In the genomic region with DNA sequence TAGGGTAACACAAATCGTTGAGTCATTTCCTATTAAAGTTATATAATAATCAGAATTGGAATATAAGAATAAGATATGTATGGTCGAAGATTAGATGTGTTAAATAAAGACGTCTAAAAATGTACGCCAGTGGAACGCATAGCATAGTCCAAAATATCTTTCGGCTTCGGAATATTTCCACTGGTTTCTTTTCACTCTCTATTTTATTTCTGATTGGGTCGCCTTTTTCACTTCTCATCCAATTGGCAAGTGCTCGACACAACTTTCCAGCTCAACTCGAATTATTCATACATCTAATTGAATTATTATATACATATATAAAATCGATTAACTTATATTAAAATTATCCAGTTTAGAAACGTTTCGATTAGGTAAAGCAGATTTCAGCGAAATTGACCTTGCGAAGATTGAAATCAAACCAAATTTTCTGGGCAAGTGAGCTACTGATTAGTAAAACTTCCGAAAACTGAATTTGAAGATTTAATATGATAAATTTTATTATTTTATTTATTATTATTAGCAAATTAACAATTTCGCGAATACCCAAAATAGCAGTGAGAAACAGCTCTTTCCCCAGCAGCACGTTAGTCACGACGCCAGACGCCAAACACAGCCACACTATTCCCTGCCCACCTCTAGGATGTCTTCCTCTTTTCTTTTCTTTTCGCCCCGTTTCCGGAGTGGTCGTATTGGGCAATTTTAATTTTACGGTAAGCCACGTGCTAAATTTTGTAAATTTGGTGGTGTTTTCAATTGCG, we compare ENCODE assay signal across 1 fruit fly cellular context.
TF ChIP-seq lines count a peak whose summit lies in the region.

A gene (plus strand): TSS at position 653 of the 758 bp plus-strand sequence.

TF ChIP-seq in whole organism, embryonic, 481 proteins besides CTCF, POLR2A, EP300 and RAD21 (continued from another document and continues in another):
- TF ChIP-seq CG13894 (tag; optimal IDR thresholded peaks at IDR 0.05; lab: Kevin White, UChicago) (peak; percentile 72), ham (GFP tag; IDR thresholded peaks at IDR 0.05; lab: Robert Waterston, UW) (peak; percentile 64; the same call in 1 of the 2 replicates), mam (GFP tag; optimal IDR thresholded peaks at IDR 0.05; lab: Kevin White, UChicago) (peak; percentile 61), esg (GFP tag; conservative IDR thresholded peaks at IDR 0.05; lab: Robert Waterston, UW) (peak; percentile 69), CG5180 (GFP tag; optimal IDR thresholded peaks at IDR 0.05; lab: Kevin White, UChicago) (peak; percentile 75), MTF-1 (GFP tag; optimal IDR thresholded peaks at IDR 0.05; lab: Kevin White, UChicago; ENCODE audit: borderline replicate concordance) (peak; percentile 98), Optix (GFP tag; IDR thresholded peaks at IDR 0.05; lab: Robert Waterston, UW) (peak; percentile 85), Neu2 (GFP tag; optimal IDR thresholded peaks at IDR 0.05; lab: Kevin White, UChicago; ENCODE audit: borderline replicate concordance) (peak; percentile 64), ash1 (GFP tag; optimal IDR thresholded peaks at IDR 0.05; lab: Kevin White, UChicago) (peak; percentile 83), ERR (GFP tag; optimal IDR thresholded peaks at IDR 0.05; lab: Kevin White, UChicago) (peak; percentile 46), croc (GFP tag; conservative IDR thresholded peaks at IDR 0.05; lab: Robert Waterston, UW) (peak; percentile 45; the same call in 2 of the 3 replicates), org-1 (GFP tag; optimal IDR thresholded peaks at IDR 0.05; lab: Kevin White, UChicago) (peak; percentile 64), lola (GFP tag; optimal IDR thresholded peaks at IDR 0.05; lab: Kevin White, UChicago) (peak in 1 of 3 experiments; percentile 22), cad (GFP tag; optimal IDR thresholded peaks at IDR 0.05; lab: Kevin White, UChicago) (no peak), CG43689 (GFP tag; IDR thresholded peaks at IDR 0.05; lab: Robert Waterston, UW) (peak; percentile 70), Xbp1 (GFP tag; optimal IDR thresholded peaks at IDR 0.05; lab: Kevin White, UChicago) (peak; percentile 84), CG2678 (tag; optimal IDR thresholded peaks at IDR 0.05; lab: Kevin White, UChicago) (peak; percentile 69), wor (GFP tag; IDR thresholded peaks at IDR 0.05; lab: Robert Waterston, UW) (no peak), sd (tag; optimal IDR thresholded peaks at IDR 0.05; lab: Kevin White, UChicago) (peak; percentile 30), pros (GFP tag; optimal IDR thresholded peaks at IDR 0.05; lab: Kevin White, UChicago) (peak; percentile 59), CG11085 (GFP tag; IDR thresholded peaks at IDR 0.05; lab: Robert Waterston, UW) (peak; percentile 84), wdn (GFP tag; IDR thresholded peaks at IDR 0.05; lab: Robert Waterston, UW) (peak; percentile 55), ranshi (GFP tag; IDR thresholded peaks at IDR 0.05; lab: Robert Waterston, UW) (peak; percentile 86), CG14710 (tag; optimal IDR thresholded peaks at IDR 0.05; lab: Kevin White, UChicago) (peak; percentile 71), CG17912 (GFP tag; optimal IDR thresholded peaks at IDR 0.05; lab: Kevin White, UChicago) (peak; percentile 95), Chrac-16 (GFP tag; optimal IDR thresholded peaks at IDR 0.05; lab: Kevin White, UChicago) (peak; percentile 66), Abd-B (GFP tag; optimal IDR thresholded peaks at IDR 0.05; lab: Kevin White, UChicago) (peak; percentile 77), twi (tag; optimal IDR thresholded peaks at IDR 0.05; lab: Kevin White, UChicago) (peak; percentile 30), lbe (GFP tag; optimal IDR thresholded peaks at IDR 0.05; lab: Kevin White, UChicago) (peak; percentile 20), HLH54F (GFP tag; optimal IDR thresholded peaks at IDR 0.05; lab: Kevin White, UChicago) (peak; percentile 61), onecut (GFP tag; IDR thresholded peaks at IDR 0.05; lab: Robert Waterston, UW) (peak; percentile 89), CG30431 (GFP tag; optimal IDR thresholded peaks at IDR 0.05; lab: Kevin White, UChicago) (peak; percentile 60), Adf1 (GFP tag; IDR thresholded peaks at IDR 0.05; lab: Robert Waterston, UW) (peak; percentile 58), CG18011 (GFP tag; optimal IDR thresholded peaks at IDR 0.05; lab: Kevin White, UChicago) (peak; percentile 71), Hmx (GFP tag; optimal IDR thresholded peaks at IDR 0.05; lab: Kevin White, UChicago) (peak; percentile 11), disco-r (GFP tag; optimal IDR thresholded peaks at IDR 0.05; lab: Kevin White, UChicago) (peak; percentile 65), CrebB (tag; optimal IDR thresholded peaks at IDR 0.05; lab: Kevin White, UChicago) (peak; percentile 86), CG17328 (GFP tag; IDR thresholded peaks at IDR 0.05; lab: Robert Waterston, UW) (peak; percentile 92), Ravus (GFP tag; IDR thresholded peaks at IDR 0.05; lab: Robert Waterston, UW) (peak; percentile 9; the same call in 1 of the 2 replicates), CG17361 (GFP tag; IDR thresholded peaks at IDR 0.05; lab: Robert Waterston, UW) (peak; percentile 66; the same call in 2 of the 3 replicates), CG10462 (GFP tag; optimal IDR thresholded peaks at IDR 0.05; lab: Kevin White, UChicago) (peak; percentile 40), CG9797 (GFP tag; optimal IDR thresholded peaks at IDR 0.05; lab: Kevin White, UChicago) (peak; percentile 83), crol (GFP tag; IDR thresholded peaks at IDR 0.05; lab: Robert Waterston, UW) (no peak), B-H1 (GFP tag; IDR thresholded peaks at IDR 0.05; lab: Robert Waterston, UW) (peak; percentile 72), CG34224 (GFP tag; IDR thresholded peaks at IDR 0.05; lab: Robert Waterston, UW; ENCODE audit: partially characterized antibody) (peak; percentile 48; the same call in 2 of the 3 replicates), scrt (GFP tag; optimal IDR thresholded peaks at IDR 0.05; lab: Kevin White, UChicago) (peak; percentile 83), gt (GFP tag; IDR thresholded peaks at IDR 0.05; lab: Robert Waterston, UW) (peak; percentile 29; the same call in 1 of the 2 replicates), Doc2 (GFP tag; IDR thresholded peaks at IDR 0.05; lab: Robert Waterston, UW) (no peak), Fer2 (tag; optimal IDR thresholded peaks at IDR 0.05; lab: Kevin White, UChicago) (peak; percentile 55), CG3065 (GFP tag; optimal IDR thresholded peaks at IDR 0.05; lab: Kevin White, UChicago) (peak; percentile 64), ken (GFP tag; IDR thresholded peaks at IDR 0.05; lab: Robert Waterston, UW) (peak; percentile 88), CG4404 (GFP tag; IDR thresholded peaks at IDR 0.05; lab: Robert Waterston, UW) (peak; percentile 34), caup (GFP tag; optimal IDR thresholded peaks at IDR 0.05; lab: Kevin White, UChicago; ENCODE audit: severe bottlenecking) (peak; percentile 95), mld (GFP tag; IDR thresholded peaks at IDR 0.05; lab: Robert Waterston, UW; ENCODE audit: partially characterized antibody) (no peak), CG4360 (GFP tag; IDR thresholded peaks at IDR 0.05; lab: Robert Waterston, UW) (peak; percentile 52; the same call in 1 of the 2 replicates), Aef1 (GFP tag; IDR thresholded peaks at IDR 0.05; lab: Robert Waterston, UW) (peak; percentile 82), Antp (GFP tag; optimal IDR thresholded peaks at IDR 0.05; lab: Kevin White, UChicago) (peak; percentile 62), HLH3B (GFP tag; IDR thresholded peaks at IDR 0.05; lab: Robert Waterston, UW) (peak; percentile 73), jumu (GFP tag; optimal IDR thresholded peaks at IDR 0.05; lab: Kevin White, UChicago) (peak; percentile 53), Hand (GFP tag; optimal IDR thresholded peaks at IDR 0.05; lab: Kevin White, UChicago) (peak; percentile 70), gcm2 (GFP tag; optimal IDR thresholded peaks at IDR 0.05; lab: Kevin White, UChicago) (peak; percentile 67), dmrt11E (tag; optimal IDR thresholded peaks at IDR 0.05; lab: Kevin White, UChicago) (peak; percentile 64), bcd (GFP tag; optimal IDR thresholded peaks at IDR 0.05; lab: Kevin White, UChicago) (peak; percentile 88), h (optimal IDR thresholded peaks at IDR 0.05; lab: Kevin White, UChicago) (no peak), chinmo (GFP tag; IDR thresholded peaks at IDR 0.05; lab: Robert Waterston, UW; ENCODE audit: partially characterized antibody) (0 out of 4 replicates have a peak, but pooled peaks have one; percentile 54), CkIIα-i1 (GFP tag; IDR thresholded peaks at IDR 0.05; lab: Robert Waterston, UW) (no peak), ara (GFP tag; IDR thresholded peaks at IDR 0.05; lab: Robert Waterston, UW) (peak; percentile 62), oc (tag; optimal IDR thresholded peaks at IDR 0.05; lab: Kevin White, UChicago) (peak; percentile 67), CG15514 (GFP tag; optimal IDR thresholded peaks at IDR 0.05; lab: Kevin White, UChicago) (peak; percentile 89), Awh (GFP tag; IDR thresholded peaks at IDR 0.05; lab: Robert Waterston, UW) (peak; percentile 78), Dref (GFP tag; IDR thresholded peaks at IDR 0.05; lab: Robert Waterston, UW) (peak; percentile 55), slp2 (GFP tag; optimal IDR thresholded peaks at IDR 0.05; lab: Kevin White, UChicago) (peak; percentile 79), crc (GFP tag; optimal IDR thresholded peaks at IDR 0.05; lab: Kevin White, UChicago) (peak; percentile 71), CG10147 (GFP tag; optimal IDR thresholded peaks at IDR 0.05; lab: Kevin White, UChicago) (peak; percentile 43), CG1792 (GFP tag; optimal IDR thresholded peaks at IDR 0.05; lab: Kevin White, UChicago) (peak; percentile 51), az2 (GFP tag; optimal IDR thresholded peaks at IDR 0.05; lab: Kevin White, UChicago) (peak; percentile 69), gsb-n (tag; optimal IDR thresholded peaks at IDR 0.05; lab: Kevin White, UChicago) (peak; percentile 75), CG10321 (GFP tag; IDR thresholded peaks at IDR 0.05; lab: Robert Waterston, UW) (peak; percentile 63), CG13296 (GFP tag; optimal IDR thresholded peaks at IDR 0.05; lab: Kevin White, UChicago) (peak; percentile 90), CG34376 (GFP tag; optimal IDR thresholded peaks at IDR 0.05; lab: Kevin White, UChicago) (peak; percentile 97), tgo (GFP tag; IDR thresholded peaks at IDR 0.05; lab: Robert Waterston, UW) (peak; percentile 63; the same call in 2 of the 3 replicates), CG7786 (GFP tag; optimal IDR thresholded peaks at IDR 0.05; lab: Kevin White, UChicago) (peak; percentile 43), TFAM (GFP tag; optimal IDR thresholded peaks at IDR 0.05; lab: Kevin White, UChicago) (peak; percentile 30), shn (GFP tag; optimal IDR thresholded peaks at IDR 0.05; lab: Kevin White, UChicago) (peak; percentile 62), fd64A (GFP tag; optimal IDR thresholded peaks at IDR 0.05; lab: Kevin White, UChicago) (peak; percentile 91), CG7839 (tag; optimal IDR thresholded peaks at IDR 0.05; lab: Kevin White, UChicago) (peak; percentile 77), dpn (GFP tag; optimal IDR thresholded peaks at IDR 0.05; lab: Kevin White, UChicago) (peak; percentile 51 to 89), Atf6 (GFP tag; IDR thresholded peaks at IDR 0.05; lab: Robert Waterston, UW) (peak; percentile 72), wek (GFP tag; optimal IDR thresholded peaks at IDR 0.05; lab: Kevin White, UChicago) (peak; percentile 91), CG6175 (GFP tag; IDR thresholded peaks at IDR 0.05; lab: Robert Waterston, UW) (peak; percentile 67; the same call in 2 of the 3 replicates), nau (GFP tag; optimal IDR thresholded peaks at IDR 0.05; lab: Kevin White, UChicago) (peak; percentile 88), Tbp (GFP tag; optimal IDR thresholded peaks at IDR 0.05; lab: Kevin White, UChicago) (no peak), pan (optimal IDR thresholded peaks at IDR 0.05; lab: Kevin White, UChicago) (no peak), pan (GFP tag; optimal IDR thresholded peaks at IDR 0.05 in 1 of 2, IDR thresholded peaks at IDR 0.05 in 1 of 2) (peak in 1 of 2 experiments; percentile 85), CG1024 (GFP tag; IDR thresholded peaks at IDR 0.05; lab: Robert Waterston, UW) (peak; percentile 88), prd (optimal IDR thresholded peaks at IDR 0.05; lab: Kevin White, UChicago) (no peak), prd (GFP tag; IDR thresholded peaks at IDR 0.05; lab: Robert Waterston, UW) (peak; percentile 78), Bteb2 (GFP tag; optimal IDR thresholded peaks at IDR 0.05; lab: Kevin White, UChicago) (peak; percentile 70), repo (GFP tag; optimal IDR thresholded peaks at IDR 0.05; lab: Kevin White, UChicago) (peak; percentile 66), her (GFP tag; optimal IDR thresholded peaks at IDR 0.05; lab: Kevin White, UChicago) (peak; percentile 87), CG12659 (GFP tag; optimal IDR thresholded peaks at IDR 0.05; lab: Kevin White, UChicago) (peak; percentile 96), zfh1 (GFP tag; IDR thresholded peaks at IDR 0.05; lab: Robert Waterston, UW) (peak; percentile 89), lab (GFP tag; optimal IDR thresholded peaks at IDR 0.05; lab: Kevin White, UChicago) (peak; percentile 94), Rfx (GFP tag; IDR thresholded peaks at IDR 0.05; lab: Robert Waterston, UW) (peak; percentile 92), H2.0 (GFP tag; IDR thresholded peaks at IDR 0.05; lab: Robert Waterston, UW) (peak; percentile 86), ac (GFP tag; optimal IDR thresholded peaks at IDR 0.05; lab: Kevin White, UChicago) (peak; percentile 58), CG17186 (GFP tag; optimal IDR thresholded peaks at IDR 0.05; lab: Kevin White, UChicago) (peak; percentile 65), stwl (tag; optimal IDR thresholded peaks at IDR 0.05; lab: Kevin White, UChicago) (peak; percentile 30), CG10565 (GFP tag; optimal IDR thresholded peaks at IDR 0.05; lab: Kevin White, UChicago) (peak; percentile 49), MESR4 (GFP tag; optimal IDR thresholded peaks at IDR 0.05; lab: Kevin White, UChicago) (peak; percentile 100), NC2α (GFP tag; optimal IDR thresholded peaks at IDR 0.05; lab: Kevin White, UChicago) (peak; percentile 68), CG12155 (GFP tag; optimal IDR thresholded peaks at IDR 0.05; lab: Kevin White, UChicago) (peak; percentile 60), knrl (GFP tag; IDR thresholded peaks at IDR 0.05; lab: Robert Waterston, UW; ENCODE audit: partially characterized antibody) (peak; percentile 69), CG9215 (GFP tag; IDR thresholded peaks at IDR 0.05; lab: Robert Waterston, UW) (peak; percentile 66), Deaf1 (tag; optimal IDR thresholded peaks at IDR 0.05; lab: Kevin White, UChicago) (peak; percentile 27), CG14441 (GFP tag; IDR thresholded peaks at IDR 0.05; lab: Robert Waterston, UW) (peak; percentile 78), CG8478 (optimal IDR thresholded peaks at IDR 0.05; lab: Kevin White, UChicago) (no peak), ftz-f1 (GFP tag; optimal IDR thresholded peaks at IDR 0.05; lab: Kevin White, UChicago) (peak; percentile 45), phol (tag; optimal IDR thresholded peaks at IDR 0.05; lab: Kevin White, UChicago) (peak; percentile 76)
